Worm (Caenorhabditis elegans): ENCODE results near the gene Y57G7A.5.

Gene Y57G7A.5

ce11 chrII:1246855-1247259 lies 28.5 kb downstream of the Y57G7A.5 start:
- peak; percentile 20 for TF ChIP-seq attf-4 (tag; optimal IDR thresholded peaks at IDR 0.05)
- TF ChIP-seq madf-5 (GFP tag; IDR thresholded peaks at IDR 0.05) = peak; percentile 24 to 87; a peak in 2 of 4 replicates
- peak; percentile 63 for TF ChIP-seq dmd-6 (GFP tag; IDR thresholded peaks at IDR 0.05)
- no peak for TF ChIP-seq zfp-2 (tag; optimal IDR thresholded peaks at IDR 0.05)
- peak; percentile 69 to 75 for TF ChIP-seq lsy-2 (tag; optimal IDR thresholded peaks at IDR 0.05)
- no peak for TF ChIP-seq lin-39 (tag; optimal IDR thresholded peaks at IDR 0.05)
- TF ChIP-seq ceh-32 (tag; optimal IDR thresholded peaks at IDR 0.05; ENCODE audit: poor library complexity) = no peak
- TF ChIP-seq gei-8 (GFP tag; optimal IDR thresholded peaks at IDR 0.05) = peak; percentile 53
- peak; percentile 80 for TF ChIP-seq nhr-42 (GFP tag; IDR thresholded peaks at IDR 0.05)
- TF ChIP-seq R02D3.7 (tag; optimal IDR thresholded peaks at IDR 0.05) = no peak
- TF ChIP-seq F44E2.7 (GFP tag; IDR thresholded peaks at IDR 0.05) = no peak
- no peak for TF ChIP-seq daf-8 (GFP tag; IDR thresholded peaks at IDR 0.05)
- no peak for TF ChIP-seq zfp-3 (GFP tag; conservative IDR thresholded peaks at IDR 0.05)
- TF ChIP-seq vab-7 (GFP tag; IDR thresholded peaks at IDR 0.05) = 0 out of 2 replicates have a peak, but pooled peaks have one; percentile 34
- no peak for TF ChIP-seq zag-1 (tag; optimal IDR thresholded peaks at IDR 0.05)
- peak; percentile 61; the same call in 1 of the 2 replicates for TF ChIP-seq snpc-1.2 (GFP tag; IDR thresholded peaks at IDR 0.05)
- 0 out of 2 replicates have a peak, but pooled peaks have one; percentile 30 for TF ChIP-seq dmd-8 (GFP tag; IDR thresholded peaks at IDR 0.05)
- TF ChIP-seq lim-7 (GFP tag; IDR thresholded peaks at IDR 0.05) = no peak
- TF ChIP-seq hmg-1.1 (GFP tag; IDR thresholded peaks at IDR 0.05) = peak; percentile 93
- no peak for TF ChIP-seq Y75B8A.6 (GFP tag; IDR thresholded peaks at IDR 0.05)
- no peak for TF ChIP-seq dmd-9 (GFP tag; IDR thresholded peaks at IDR 0.05)
- TF ChIP-seq F10B5.3 (tag; optimal IDR thresholded peaks at IDR 0.05) = peak; percentile 61
- peak; percentile 92 for TF ChIP-seq hlh-30 (tag; optimal IDR thresholded peaks at IDR 0.05; ENCODE audit: insufficient read depth)
- TF ChIP-seq lin-15B (tag; optimal IDR thresholded peaks at IDR 0.05) = no peak
- TF ChIP-seq T26A8.4 (GFP tag; IDR thresholded peaks at IDR 0.05) = peak; percentile 95
- TF ChIP-seq ctbp-1 (GFP tag; IDR thresholded peaks at IDR 0.05) = peak; percentile 83
- TF ChIP-seq hlh-11 (tag; optimal IDR thresholded peaks at IDR 0.05) = peak; percentile 99
- TF ChIP-seq dpl-1 (GFP tag; optimal IDR thresholded peaks at IDR 0.05) = peak; percentile 51
- TF ChIP-seq nhr-48 (tag; optimal IDR thresholded peaks at IDR 0.05) = peak; percentile 97
- no peak for TF ChIP-seq php-3 (GFP tag; IDR thresholded peaks at IDR 0.05)
- TF ChIP-seq tra-1 (GFP tag; IDR thresholded peaks at IDR 0.05) = no peak
- TF ChIP-seq ceh-28 (tag; optimal IDR thresholded peaks at IDR 0.05) = peak; percentile 60
- peak; percentile 51 for TF ChIP-seq lin-13 (GFP tag; optimal IDR thresholded peaks at IDR 0.05)
- peak; percentile 43 for TF ChIP-seq F37D6.2 (tag; optimal IDR thresholded peaks at IDR 0.05)
- peak; percentile 99 for TF ChIP-seq mxl-3 (GFP tag; optimal IDR thresholded peaks at IDR 0.05)
- TF ChIP-seq zip-11 (GFP tag; IDR thresholded peaks at IDR 0.05) = no peak
- peak; percentile 49 to 64 for TF ChIP-seq daf-16 (GFP tag; optimal IDR thresholded peaks at IDR 0.05)
- peak; percentile 81 for TF ChIP-seq daf-16 (tag; optimal IDR thresholded peaks at IDR 0.05)
- peak; percentile 61 for TF ChIP-seq lin-38 (GFP tag; IDR thresholded peaks at IDR 0.05)
- peak; percentile 75 for TF ChIP-seq lin-29 (GFP tag; IDR thresholded peaks at IDR 0.05)
- peak in 1 of 2 experiments; percentile 99 for TF ChIP-seq unc-62 (GFP tag; optimal IDR thresholded peaks at IDR 0.05 in 1 of 2)
- TF ChIP-seq unc-62 (tag; optimal IDR thresholded peaks at IDR 0.05) = no peak
- peak; percentile 88 for TF ChIP-seq saeg-2 (GFP tag; IDR thresholded peaks at IDR 0.05)
- no peak for TF ChIP-seq ztf-7 (tag; optimal IDR thresholded peaks at IDR 0.05)
- TF ChIP-seq mes-2 (tag; optimal IDR thresholded peaks at IDR 0.05; ENCODE audit: poor library complexity, severe bottlenecking) = peak; percentile 68
- peak; percentile 70 for TF ChIP-seq nhr-28 (tag; optimal IDR thresholded peaks at IDR 0.05)
- peak; percentile 62 for TF ChIP-seq fkh-10 (GFP tag; optimal IDR thresholded peaks at IDR 0.05)
- TF ChIP-seq daf-19 (GFP tag; conservative IDR thresholded peaks at IDR 0.05) = no peak
- TF ChIP-seq unc-130 (GFP tag; optimal IDR thresholded peaks at IDR 0.05) = no peak
- TF ChIP-seq F49E8.2 (tag; optimal IDR thresholded peaks at IDR 0.05; ENCODE audit: borderline replicate concordance) = no peak
- peak; percentile 85 for TF ChIP-seq spr-1 (tag; optimal IDR thresholded peaks at IDR 0.05)
- no peak for TF ChIP-seq snpc-4 (tag; optimal IDR thresholded peaks at IDR 0.05)
